Fruit fly (Drosophila melanogaster): ENCODE data around the gene mub.

The mub gene

DNA sequence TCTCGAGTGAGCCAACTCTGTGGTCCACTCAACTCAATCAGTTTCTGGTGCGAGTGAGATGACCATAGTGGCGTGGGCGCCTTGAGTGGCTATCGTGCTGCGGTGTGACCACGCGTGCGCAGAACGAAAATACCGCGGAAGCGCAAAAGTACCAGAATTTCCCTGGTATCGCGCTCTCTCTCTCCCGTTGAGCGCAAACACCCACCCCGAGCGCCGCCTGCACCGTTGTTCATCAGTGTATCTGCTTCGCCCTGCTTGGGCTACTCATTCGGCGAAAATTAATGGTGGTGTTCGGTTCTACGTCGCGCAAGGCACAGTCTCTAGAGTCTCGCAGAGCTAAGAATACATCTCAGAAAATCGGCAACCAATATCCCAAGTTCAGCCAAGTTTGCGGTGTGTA, 34.8 kb downstream of the mub start:
- TF ChIP-seq ttk (optimal IDR thresholded peaks at IDR 0.05) (no peak), insv (optimal IDR thresholded peaks at IDR 0.05) (no peak), h (optimal IDR thresholded peaks at IDR 0.05) (no peak), psq (optimal IDR thresholded peaks at IDR 0.05) (no peak), Sin3A (optimal IDR thresholded peaks at IDR 0.05) (no peak)

DNA sequence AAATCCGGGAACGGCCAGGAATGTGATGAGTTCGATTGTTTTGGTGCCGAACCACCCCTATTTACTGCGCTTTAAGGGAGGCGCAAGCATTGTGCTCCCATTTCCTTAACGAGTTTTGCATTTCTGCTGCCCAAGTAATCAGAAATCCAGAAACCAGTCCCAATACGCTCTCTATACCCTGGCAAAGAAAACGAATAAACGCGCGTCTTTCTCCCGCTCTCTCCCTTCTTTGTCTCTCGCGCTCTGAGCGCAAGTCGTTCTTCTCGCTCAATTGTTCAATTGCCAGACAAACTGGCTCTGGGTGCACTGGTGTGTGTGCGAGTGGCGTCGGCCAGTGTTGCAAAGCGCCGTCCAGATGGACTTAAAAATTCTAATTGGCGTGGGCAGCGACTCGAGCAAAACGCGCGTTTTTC, 35.8 kb downstream of the mub start:
- no peak for TF ChIP-seq Myc (optimal IDR thresholded peaks at IDR 0.05)
- peak; percentile 76 for TF ChIP-seq psq (optimal IDR thresholded peaks at IDR 0.05)

DNA sequence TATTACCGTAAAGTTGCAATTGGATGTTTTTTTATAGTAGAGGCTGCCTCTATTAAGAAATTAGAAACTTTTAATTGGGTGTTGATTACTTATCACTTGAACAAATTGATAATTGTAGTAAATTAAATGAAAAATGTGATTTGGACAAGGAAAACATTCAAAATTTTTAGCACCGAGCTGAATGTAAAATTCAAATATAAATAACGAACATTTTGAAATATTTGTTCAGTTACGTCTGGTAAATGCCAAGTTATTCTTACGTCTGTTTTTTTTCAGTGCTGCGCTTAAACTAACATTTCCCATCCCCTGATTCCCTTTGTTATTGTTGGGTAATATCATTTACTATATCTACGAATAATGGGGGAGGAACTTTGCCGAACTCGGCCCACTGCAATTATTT, 37.5 kb downstream of the mub start:
- TF ChIP-seq psq (optimal IDR thresholded peaks at IDR 0.05) (no peak), h (optimal IDR thresholded peaks at IDR 0.05) (no peak), Sin3A (optimal IDR thresholded peaks at IDR 0.05) (no peak), Myc (optimal IDR thresholded peaks at IDR 0.05) (no peak), insv (optimal IDR thresholded peaks at IDR 0.05) (no peak), ttk (optimal IDR thresholded peaks at IDR 0.05) (no peak)

DNA sequence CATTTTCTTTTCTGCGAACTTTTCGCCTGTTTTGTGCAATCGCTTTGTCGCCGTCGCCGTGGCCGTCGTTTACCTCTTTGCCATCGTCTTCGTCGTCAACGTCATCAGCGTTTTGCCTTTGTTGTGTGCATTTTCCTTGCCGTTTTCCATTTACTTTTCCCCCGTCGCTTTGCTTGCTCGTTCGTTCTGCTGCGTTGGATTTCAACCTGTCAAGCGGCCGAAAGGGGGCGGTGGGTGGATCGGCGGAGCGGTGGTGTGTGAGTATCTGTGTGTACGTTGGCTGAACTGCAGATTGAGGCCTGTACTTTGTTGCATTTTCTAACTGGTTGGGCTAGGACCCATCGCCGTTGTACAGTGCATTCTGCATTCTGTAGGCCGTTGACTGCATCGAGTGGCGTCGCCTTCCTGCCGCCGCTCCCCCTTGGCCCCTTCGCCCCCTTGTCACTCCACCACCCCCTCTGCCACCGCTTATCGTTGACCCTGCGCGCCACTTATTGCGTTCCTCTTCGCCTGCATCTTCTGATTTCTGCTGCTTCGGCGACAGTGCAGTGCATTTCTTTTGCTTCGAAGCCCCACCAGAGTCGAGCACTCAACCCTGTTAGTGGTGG, 38.5 kb downstream of the mub start:
- no peak for TF ChIP-seq psq (optimal IDR thresholded peaks at IDR 0.05)
- no peak for TF ChIP-seq Myc (optimal IDR thresholded peaks at IDR 0.05)
- TF ChIP-seq h (optimal IDR thresholded peaks at IDR 0.05) = no peak
- no peak for TF ChIP-seq ttk (optimal IDR thresholded peaks at IDR 0.05)
- no peak for TF ChIP-seq Sin3A (optimal IDR thresholded peaks at IDR 0.05)
- TF ChIP-seq insv (optimal IDR thresholded peaks at IDR 0.05) = no peak

DNA sequence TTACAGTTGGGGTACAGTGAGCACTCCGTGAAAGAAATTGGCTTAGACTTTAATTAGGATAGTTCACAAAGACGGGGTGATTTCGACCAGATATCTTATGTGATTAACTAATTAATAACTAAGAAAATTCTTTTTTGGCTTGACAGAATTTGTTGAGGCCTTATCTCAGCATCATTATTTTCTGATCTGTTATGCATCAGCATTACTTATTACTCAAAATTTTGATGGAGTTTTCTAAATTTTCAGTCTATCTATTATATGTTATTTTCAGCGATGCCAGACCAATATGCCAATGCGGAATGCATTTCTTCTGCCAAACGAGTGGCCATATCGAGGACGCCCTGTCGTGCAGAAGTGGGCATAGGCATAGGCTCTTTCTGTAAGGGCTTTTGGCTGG, 39.0 kb downstream of the mub start:
- TF ChIP-seq Sin3A (optimal IDR thresholded peaks at IDR 0.05) (no peak), ttk (optimal IDR thresholded peaks at IDR 0.05) (no peak), h (optimal IDR thresholded peaks at IDR 0.05) (no peak), Myc (optimal IDR thresholded peaks at IDR 0.05) (no peak), insv (optimal IDR thresholded peaks at IDR 0.05) (no peak), psq (optimal IDR thresholded peaks at IDR 0.05) (no peak)

DNA sequence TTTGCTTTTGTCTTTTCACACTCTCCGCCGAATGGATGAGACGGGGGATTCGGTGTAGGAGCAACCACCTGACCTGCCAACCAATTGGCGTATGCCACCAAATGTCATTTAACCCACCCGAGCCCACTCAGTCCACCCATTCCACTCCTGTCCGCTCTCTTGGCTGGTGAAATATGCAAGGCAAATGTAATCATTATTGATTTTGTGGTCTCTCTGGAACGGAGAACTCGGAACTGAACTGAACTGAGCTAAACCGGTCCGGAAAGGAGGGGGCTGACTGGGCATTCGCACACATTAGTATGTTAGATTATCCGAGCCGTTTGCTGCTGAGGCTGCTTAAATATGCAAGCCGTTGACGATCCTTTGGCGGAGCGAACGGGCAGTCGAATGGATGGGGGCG, 39.5 kb downstream of the mub start:
- no peak for TF ChIP-seq insv (optimal IDR thresholded peaks at IDR 0.05)
- no peak for TF ChIP-seq Myc (optimal IDR thresholded peaks at IDR 0.05)
- no peak for TF ChIP-seq Sin3A (optimal IDR thresholded peaks at IDR 0.05)
- no peak for TF ChIP-seq h (optimal IDR thresholded peaks at IDR 0.05)
- TF ChIP-seq psq (optimal IDR thresholded peaks at IDR 0.05) = no peak
- no peak for TF ChIP-seq ttk (optimal IDR thresholded peaks at IDR 0.05)

DNA sequence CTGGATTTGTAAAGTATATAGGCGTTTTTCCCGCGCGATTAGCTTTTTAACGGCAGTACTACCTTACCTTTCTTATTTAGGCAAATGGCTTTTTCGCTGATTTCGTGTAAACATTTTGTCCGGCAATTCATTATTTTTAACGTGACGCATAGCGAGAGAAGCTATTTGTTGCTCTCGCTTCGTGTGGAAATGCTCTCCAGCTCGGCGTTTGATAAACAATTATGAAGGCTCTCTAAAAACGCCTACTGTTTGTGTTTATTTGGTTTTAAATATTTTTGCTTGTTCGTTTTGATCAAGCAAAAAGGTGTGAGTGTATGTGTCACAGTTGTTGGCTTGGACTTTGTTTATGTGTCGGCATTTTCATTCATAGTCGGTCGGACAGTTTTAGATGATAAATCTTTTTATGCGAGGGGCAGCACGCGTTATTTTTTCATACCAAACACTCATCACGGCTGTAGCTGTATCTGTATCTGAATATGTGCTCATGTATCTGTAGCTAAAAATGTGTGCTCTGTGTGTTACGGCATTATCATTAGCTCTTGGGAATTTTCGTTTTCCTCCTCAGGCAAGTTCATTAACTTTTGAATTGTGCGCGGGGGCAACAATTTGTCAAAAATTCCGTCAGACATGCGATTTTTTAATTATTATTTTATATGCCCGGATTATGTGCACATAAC, 42.4 kb downstream of the mub start:
- no peak for TF ChIP-seq ttk (optimal IDR thresholded peaks at IDR 0.05)
- TF ChIP-seq Myc (optimal IDR thresholded peaks at IDR 0.05) = no peak
- no peak for TF ChIP-seq Sin3A (optimal IDR thresholded peaks at IDR 0.05)
- no peak for TF ChIP-seq psq (optimal IDR thresholded peaks at IDR 0.05)
- no peak for TF ChIP-seq h (optimal IDR thresholded peaks at IDR 0.05)
- TF ChIP-seq insv (optimal IDR thresholded peaks at IDR 0.05) = no peak

DNA sequence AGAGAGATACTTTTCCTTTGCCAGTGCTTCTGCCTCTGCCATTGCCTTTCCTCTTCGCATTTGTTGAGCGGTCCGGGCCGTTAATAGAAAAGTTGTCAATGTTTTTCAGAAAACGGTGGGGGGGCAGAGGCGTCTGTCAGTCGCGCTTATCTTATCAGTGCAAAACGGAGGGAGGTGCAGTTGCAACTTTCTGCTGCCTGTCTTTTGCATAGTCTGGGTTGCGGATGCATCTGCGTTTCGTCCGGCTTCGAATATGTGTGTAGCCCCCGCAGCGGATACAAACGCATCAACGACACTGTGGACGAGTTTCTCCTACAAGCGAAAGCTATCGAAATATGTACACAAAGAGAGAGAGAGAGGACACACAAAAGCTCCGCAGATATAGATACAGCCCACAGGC, 45.0 kb downstream of the mub start:
- TF ChIP-seq insv (optimal IDR thresholded peaks at IDR 0.05) (no peak), Sin3A (optimal IDR thresholded peaks at IDR 0.05) (no peak), Myc (optimal IDR thresholded peaks at IDR 0.05) (no peak), psq (optimal IDR thresholded peaks at IDR 0.05) (no peak), ttk (optimal IDR thresholded peaks at IDR 0.05) (no peak), h (optimal IDR thresholded peaks at IDR 0.05) (no peak)

DNA sequence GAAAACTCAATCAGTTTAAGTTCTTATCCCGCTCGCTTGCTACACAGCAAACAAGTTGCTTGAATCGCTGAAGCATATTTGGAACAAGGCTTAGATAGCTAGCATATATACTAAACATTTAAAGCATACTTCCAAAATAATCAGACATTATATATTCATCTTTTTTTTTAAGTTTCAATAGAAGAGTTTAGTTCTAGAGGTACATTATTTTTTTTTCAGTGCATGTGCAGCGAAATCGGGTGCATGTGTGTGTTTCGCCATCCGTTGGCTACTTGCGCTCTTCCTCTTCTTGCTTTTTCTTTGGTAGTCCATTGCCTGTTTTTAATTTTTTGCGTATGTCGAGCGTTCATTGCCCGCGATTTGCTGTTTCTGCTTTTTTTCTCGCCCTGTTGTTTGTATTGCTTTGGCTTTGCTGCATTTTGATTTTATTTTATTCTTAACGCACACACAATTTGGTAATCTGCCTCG, 46.8 kb downstream of the mub start:
- TF ChIP-seq Myc (optimal IDR thresholded peaks at IDR 0.05) (no peak), h (optimal IDR thresholded peaks at IDR 0.05) (no peak), insv (optimal IDR thresholded peaks at IDR 0.05) (no peak), ttk (optimal IDR thresholded peaks at IDR 0.05) (no peak), psq (optimal IDR thresholded peaks at IDR 0.05) (no peak), Sin3A (optimal IDR thresholded peaks at IDR 0.05) (no peak)

DNA sequence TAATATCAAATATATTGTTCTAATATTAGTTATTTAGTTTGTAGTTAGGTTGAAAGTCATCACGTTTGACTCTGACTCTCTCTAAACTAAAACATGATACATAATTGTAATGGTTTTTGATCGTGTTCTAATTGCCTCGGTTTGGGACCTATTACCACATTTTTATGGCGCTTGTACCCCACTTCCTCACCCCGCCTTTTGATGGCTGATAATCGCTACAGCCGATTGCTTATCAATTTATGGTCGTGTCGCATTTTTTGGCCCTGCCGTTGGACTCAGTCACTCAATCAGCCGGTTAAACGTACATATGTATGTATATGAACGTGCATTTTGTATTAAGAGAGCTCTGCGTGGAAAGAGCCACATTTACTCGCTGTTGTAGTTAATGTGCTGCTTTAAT, 47.6 kb downstream of the mub start:
- TF ChIP-seq h (optimal IDR thresholded peaks at IDR 0.05) (no peak), Myc (optimal IDR thresholded peaks at IDR 0.05) (no peak), insv (optimal IDR thresholded peaks at IDR 0.05) (no peak), psq (optimal IDR thresholded peaks at IDR 0.05) (no peak), Sin3A (optimal IDR thresholded peaks at IDR 0.05) (no peak), ttk (optimal IDR thresholded peaks at IDR 0.05) (no peak)

DNA sequence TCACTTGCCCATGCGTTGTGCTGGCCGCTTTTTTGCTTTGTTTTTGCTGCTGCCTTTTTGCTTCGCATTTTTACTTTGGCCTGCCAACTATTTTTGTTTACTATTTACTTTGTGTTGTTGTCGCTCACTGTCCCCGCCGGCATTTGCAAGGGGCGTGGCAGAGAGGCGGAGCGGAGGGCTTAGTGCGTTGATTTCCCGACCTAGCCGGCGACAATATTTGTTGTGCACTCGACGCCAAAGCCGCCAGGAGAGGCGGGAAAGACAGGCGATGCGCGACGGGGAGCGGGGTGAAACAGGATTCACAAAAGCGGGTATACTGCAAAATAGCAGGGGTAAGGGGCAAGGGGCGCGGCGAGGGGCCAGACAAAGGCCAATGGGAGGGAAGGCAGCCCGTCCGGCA, 48.1 kb downstream of the mub start:
- no peak for TF ChIP-seq insv (optimal IDR thresholded peaks at IDR 0.05)
- TF ChIP-seq Sin3A (optimal IDR thresholded peaks at IDR 0.05) = no peak
- no peak for TF ChIP-seq ttk (optimal IDR thresholded peaks at IDR 0.05)

DNA sequence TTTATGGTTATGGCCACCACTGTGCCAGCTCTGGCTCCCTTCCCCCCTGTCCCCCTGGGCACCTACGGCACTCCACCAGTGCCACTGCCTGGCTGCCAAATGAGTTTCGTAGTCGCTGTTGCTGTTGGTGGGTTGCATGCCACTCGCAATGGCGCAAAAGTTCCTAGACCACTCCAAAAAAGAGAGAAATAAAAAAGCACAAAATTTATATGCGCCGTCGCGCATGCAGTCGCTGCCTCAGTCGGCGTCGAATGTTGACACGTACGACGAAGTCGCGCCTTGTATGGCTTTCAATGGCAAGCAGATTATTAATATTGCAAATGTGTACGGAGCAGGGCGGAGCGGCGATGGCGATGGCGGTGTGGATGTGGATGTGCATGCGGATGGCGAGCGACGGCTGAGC, 49.1 kb downstream of the mub start:
- TF ChIP-seq insv (optimal IDR thresholded peaks at IDR 0.05) (no peak), Myc (optimal IDR thresholded peaks at IDR 0.05) (no peak), Sin3A (optimal IDR thresholded peaks at IDR 0.05) (no peak), psq (optimal IDR thresholded peaks at IDR 0.05) (no peak), h (optimal IDR thresholded peaks at IDR 0.05) (no peak), ttk (optimal IDR thresholded peaks at IDR 0.05) (no peak)

DNA sequence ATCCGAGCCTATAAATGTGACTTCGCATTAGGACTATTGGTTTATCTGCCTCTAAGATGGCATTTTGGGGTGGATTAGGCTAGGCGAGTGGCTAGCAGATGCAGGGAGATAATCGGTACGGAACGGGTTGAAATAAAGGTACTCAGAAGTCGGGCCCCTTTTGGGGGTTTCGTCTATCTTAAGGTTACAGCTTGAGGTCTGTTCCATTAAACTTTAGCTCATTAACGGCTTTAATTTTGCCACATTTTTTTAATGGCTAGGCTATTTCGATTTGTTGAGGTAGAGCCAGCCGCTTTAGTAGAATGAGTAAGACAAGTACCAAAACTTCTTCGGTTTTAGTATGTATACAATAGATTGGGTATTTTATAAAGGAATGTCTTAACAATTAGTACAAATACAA, 49.5 kb downstream of the mub start:
- TF ChIP-seq Myc (optimal IDR thresholded peaks at IDR 0.05) (no peak), insv (optimal IDR thresholded peaks at IDR 0.05) (no peak), Sin3A (optimal IDR thresholded peaks at IDR 0.05) (no peak), h (optimal IDR thresholded peaks at IDR 0.05) (no peak), ttk (optimal IDR thresholded peaks at IDR 0.05) (no peak), psq (optimal IDR thresholded peaks at IDR 0.05) (no peak)
